Fruit fly (Drosophila melanogaster): Measurements from ENCODE around the gene CG16719.

Gene CG16719

DNA sequence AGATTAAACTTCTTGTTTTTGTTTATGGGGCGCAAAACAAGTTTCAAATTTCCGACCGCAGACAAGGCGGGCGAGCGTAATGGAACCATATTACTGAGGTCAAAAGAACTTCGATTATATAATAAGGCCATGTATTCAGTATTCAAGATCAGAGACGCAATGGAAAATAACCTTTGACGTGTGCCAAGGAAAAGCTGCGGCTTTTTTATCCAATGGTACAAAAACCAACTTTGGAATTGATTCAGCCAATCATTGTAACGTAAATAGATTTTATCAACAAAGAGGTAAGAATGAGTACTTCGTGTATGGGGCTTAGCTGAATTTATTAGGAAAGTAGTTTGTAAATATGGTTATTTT, 12.5 kb downstream of the CG16719 start:
- no peak for TF ChIP-seq CG8301 (tag; optimal IDR thresholded peaks at IDR 0.05)
- TF ChIP-seq CG10348 (GFP tag; IDR thresholded peaks at IDR 0.05): no peak
- TF ChIP-seq CG15710 (tag; optimal IDR thresholded peaks at IDR 0.05): no peak
- TF ChIP-seq CG32121 (GFP tag; IDR thresholded peaks at IDR 0.05): no peak
- TF ChIP-seq CG9948 (tag; optimal IDR thresholded peaks at IDR 0.05): no peak
- TF ChIP-seq CG13204 (GFP tag; optimal IDR thresholded peaks at IDR 0.05): no peak
- no peak for TF ChIP-seq rn (GFP tag; IDR thresholded peaks at IDR 0.05)
- TF ChIP-seq CG8159 (tag; optimal IDR thresholded peaks at IDR 0.05): no peak
- no peak for TF ChIP-seq EcR (GFP tag; optimal IDR thresholded peaks at IDR 0.05)
- no peak for TF ChIP-seq CG12605 (GFP tag; IDR thresholded peaks at IDR 0.05)
- TF ChIP-seq D1 (tag; optimal IDR thresholded peaks at IDR 0.05): no peak
- no peak for TF ChIP-seq fd96Ca (GFP tag; IDR thresholded peaks at IDR 0.05)
- no peak for TF ChIP-seq CG14655 (GFP tag; optimal IDR thresholded peaks at IDR 0.05)
- TF ChIP-seq Snoo (tag; optimal IDR thresholded peaks at IDR 0.05): no peak
- TF ChIP-seq Pif1A (GFP tag; optimal IDR thresholded peaks at IDR 0.05): no peak
- no peak for TF ChIP-seq CG4496 (GFP tag; IDR thresholded peaks at IDR 0.05)
- no peak for TF ChIP-seq gl (tag; optimal IDR thresholded peaks at IDR 0.05)

DNA sequence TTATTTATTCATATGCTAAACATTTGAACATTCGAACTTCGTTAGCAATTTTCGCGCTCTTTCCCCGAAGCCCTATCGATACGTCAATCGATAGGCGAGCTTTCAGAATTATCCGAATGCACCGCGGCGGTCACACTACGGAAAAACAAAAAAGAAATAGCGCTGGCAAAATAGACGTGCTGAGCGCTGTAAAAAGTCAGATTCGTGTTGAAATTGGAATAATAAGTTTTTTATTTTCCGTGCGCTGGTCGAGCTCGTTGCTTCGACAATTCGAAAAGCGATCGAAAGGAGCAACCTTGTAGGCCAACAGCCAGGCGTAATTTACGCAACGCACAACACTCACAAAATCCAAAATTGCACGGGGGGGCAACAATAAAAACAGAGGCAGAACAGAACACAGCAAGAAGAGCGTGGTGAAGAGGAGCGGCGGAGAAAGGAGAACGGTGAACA, 13.2 kb downstream of the CG16719 start, which contains the start of gene Ubc4:
TSS of gene Ubc4 (plus strand) at position 144 of the 450 bp plus-strand sequence.
- TF ChIP-seq CG15710 (tag; optimal IDR thresholded peaks at IDR 0.05) (peak; percentile 7), gl (tag; optimal IDR thresholded peaks at IDR 0.05) (peak; percentile 40), CG10348 (GFP tag; IDR thresholded peaks at IDR 0.05) (no peak), rn (GFP tag; IDR thresholded peaks at IDR 0.05) (no peak), Snoo (tag; optimal IDR thresholded peaks at IDR 0.05) (peak; percentile 8), CG34367 (tag; optimal IDR thresholded peaks at IDR 0.05) (no peak), CG9948 (tag; optimal IDR thresholded peaks at IDR 0.05) (no peak), CG32121 (GFP tag; IDR thresholded peaks at IDR 0.05) (0 out of 2 replicates have a peak, but pooled peaks have one; percentile 9), EcR (GFP tag; optimal IDR thresholded peaks at IDR 0.05) (peak; percentile 26), Ets98B (GFP tag; IDR thresholded peaks at IDR 0.05) (peak; percentile 39), CG17806 (tag; optimal IDR thresholded peaks at IDR 0.05) (peak; percentile 8), CG4496 (GFP tag; IDR thresholded peaks at IDR 0.05) (peak; percentile 12; the same call in 1 of the 3 replicates), CG8159 (tag; optimal IDR thresholded peaks at IDR 0.05) (peak; percentile 2)

DNA sequence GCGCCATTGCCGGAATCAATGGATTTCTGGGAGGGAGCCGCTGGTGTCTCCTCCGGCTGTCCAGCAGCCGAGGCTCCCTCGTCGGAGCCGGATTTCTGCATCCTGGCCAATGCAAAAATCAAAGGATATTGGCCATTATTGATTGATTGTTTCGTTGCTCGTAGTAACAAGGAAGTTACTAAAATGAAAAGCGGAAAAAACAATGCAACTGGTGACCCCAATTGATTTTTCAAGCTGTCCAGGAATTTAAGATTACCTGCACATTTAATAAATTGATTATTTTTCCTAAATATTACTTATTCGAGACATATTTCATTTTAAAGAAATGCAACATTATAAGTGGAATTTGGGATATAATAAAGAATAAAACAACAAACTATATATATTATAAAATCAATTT, 18.5 kb downstream of the CG16719 start, which contains the start of gene CG6761:
TSS of gene CG6761 (minus strand) at position 101 of the 400 bp plus-strand sequence.
- TF ChIP-seq EcR (GFP tag; optimal IDR thresholded peaks at IDR 0.05): no peak
- TF ChIP-seq CG8301 (tag; optimal IDR thresholded peaks at IDR 0.05): no peak
- no peak for TF ChIP-seq gl (tag; optimal IDR thresholded peaks at IDR 0.05)
- TF ChIP-seq CG32121 (GFP tag; IDR thresholded peaks at IDR 0.05): no peak
- no peak for TF ChIP-seq CG9948 (tag; optimal IDR thresholded peaks at IDR 0.05)
- TF ChIP-seq CG17806 (tag; optimal IDR thresholded peaks at IDR 0.05): no peak
- no peak for TF ChIP-seq CG8159 (tag; optimal IDR thresholded peaks at IDR 0.05)
- no peak for TF ChIP-seq D1 (tag; optimal IDR thresholded peaks at IDR 0.05)
- TF ChIP-seq CG4496 (GFP tag; IDR thresholded peaks at IDR 0.05): no peak
- no peak for TF ChIP-seq CG15710 (tag; optimal IDR thresholded peaks at IDR 0.05)
- no peak for TF ChIP-seq CG14655 (GFP tag; optimal IDR thresholded peaks at IDR 0.05)
- TF ChIP-seq rn (GFP tag; IDR thresholded peaks at IDR 0.05): no peak
- no peak for TF ChIP-seq Pif1A (GFP tag; optimal IDR thresholded peaks at IDR 0.05)
- no peak for TF ChIP-seq CG10348 (GFP tag; IDR thresholded peaks at IDR 0.05)

DNA sequence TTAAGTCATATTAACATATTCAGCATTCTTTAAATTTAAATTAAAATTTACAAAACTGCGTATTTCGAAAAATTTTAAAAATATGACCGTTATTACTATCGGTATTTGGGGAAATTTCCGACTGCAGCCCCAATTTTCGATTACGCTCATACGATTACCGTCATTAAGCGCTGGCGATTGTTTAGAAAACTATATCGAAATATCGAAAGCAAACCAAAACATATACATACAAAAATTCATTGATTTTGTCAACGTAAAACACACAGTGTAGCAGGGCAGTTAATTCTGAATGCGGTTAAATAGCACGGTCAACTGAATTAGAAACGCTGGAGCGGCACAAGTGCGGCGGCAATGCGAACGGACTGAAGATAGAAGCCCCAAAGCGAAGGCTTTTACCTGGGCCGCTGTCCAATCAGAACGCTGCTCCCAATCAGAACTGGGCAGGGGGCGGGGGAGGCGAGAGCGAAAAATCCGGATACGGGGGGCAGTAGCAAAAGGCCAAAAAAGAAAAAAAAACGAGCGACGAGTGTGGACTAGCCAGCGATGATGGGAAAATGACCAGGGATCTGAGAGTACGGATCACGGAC, 19.3 kb downstream of the CG16719 start, which contains the start of gene CG16711:
TSS of gene CG16711 (plus strand) at position 170 of the 587 bp plus-strand sequence.
- no peak for TF ChIP-seq CG34367 (tag; optimal IDR thresholded peaks at IDR 0.05)
- TF ChIP-seq CG9948 (tag; optimal IDR thresholded peaks at IDR 0.05): no peak
- TF ChIP-seq CG8301 (tag; optimal IDR thresholded peaks at IDR 0.05): no peak
- TF ChIP-seq CG32121 (GFP tag; IDR thresholded peaks at IDR 0.05): no peak

DNA sequence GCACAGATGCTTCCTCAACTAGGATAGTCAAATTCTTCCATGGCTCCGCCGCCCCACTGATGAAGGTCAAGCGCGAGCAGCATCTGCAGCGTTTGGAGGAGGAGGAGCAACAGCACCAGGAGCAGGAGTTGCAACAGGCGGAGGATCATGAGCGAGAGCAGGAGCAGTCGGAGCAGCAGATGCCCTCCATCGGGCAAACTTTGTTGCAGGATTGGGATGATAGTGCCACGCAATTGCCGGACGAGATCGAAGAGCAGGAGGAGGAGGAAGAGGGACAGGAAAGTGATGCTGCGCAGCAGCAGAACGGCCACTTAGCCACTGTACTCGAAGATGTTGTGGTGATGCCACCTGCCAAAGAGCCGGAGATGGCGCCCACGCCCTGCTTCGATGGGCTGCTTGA, 20.6 kb downstream of the CG16719 start:
- TF ChIP-seq CG8301 (tag; optimal IDR thresholded peaks at IDR 0.05): no peak
- no peak for TF ChIP-seq CG12605 (GFP tag; IDR thresholded peaks at IDR 0.05)
- no peak for TF ChIP-seq Ets98B (GFP tag; IDR thresholded peaks at IDR 0.05)
- TF ChIP-seq EcR (GFP tag; optimal IDR thresholded peaks at IDR 0.05): no peak
- no peak for TF ChIP-seq fd96Ca (GFP tag; IDR thresholded peaks at IDR 0.05)
- no peak for TF ChIP-seq CG4496 (GFP tag; IDR thresholded peaks at IDR 0.05)
- no peak for TF ChIP-seq Snoo (tag; optimal IDR thresholded peaks at IDR 0.05)
- no peak for TF ChIP-seq CG14655 (GFP tag; optimal IDR thresholded peaks at IDR 0.05)
- no peak for TF ChIP-seq CG8159 (tag; optimal IDR thresholded peaks at IDR 0.05)
- TF ChIP-seq gl (tag; optimal IDR thresholded peaks at IDR 0.05): no peak
- TF ChIP-seq Pif1A (GFP tag; optimal IDR thresholded peaks at IDR 0.05): no peak
- no peak for TF ChIP-seq rn (GFP tag; IDR thresholded peaks at IDR 0.05)
- TF ChIP-seq CG32121 (GFP tag; IDR thresholded peaks at IDR 0.05): no peak
- TF ChIP-seq CG9948 (tag; optimal IDR thresholded peaks at IDR 0.05): no peak
- TF ChIP-seq CG17806 (tag; optimal IDR thresholded peaks at IDR 0.05): no peak
- TF ChIP-seq Pif1B (GFP tag; optimal IDR thresholded peaks at IDR 0.05): no peak

DNA sequence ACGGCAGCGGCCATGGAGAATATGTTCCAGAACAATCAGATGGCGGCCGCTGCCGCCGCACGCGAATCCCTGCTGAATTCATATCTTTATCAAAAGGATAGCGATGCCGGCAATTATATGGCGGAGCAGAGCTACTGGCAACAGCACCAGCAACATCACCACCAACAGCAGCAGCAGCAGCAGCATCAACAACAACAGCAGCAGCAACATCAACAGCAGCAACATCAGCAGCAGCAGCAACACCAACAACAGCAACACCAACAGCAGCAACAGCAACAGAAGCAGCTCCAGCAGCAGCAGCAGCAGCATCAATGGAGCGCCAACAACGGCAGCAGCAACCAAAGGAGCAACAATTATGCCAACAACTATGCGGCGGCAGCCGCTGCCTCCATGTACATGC, 23.8 kb downstream of the CG16719 start:
- TF ChIP-seq CG17806 (tag; optimal IDR thresholded peaks at IDR 0.05) (no peak), CG15710 (tag; optimal IDR thresholded peaks at IDR 0.05) (no peak), rn (GFP tag; IDR thresholded peaks at IDR 0.05) (no peak), CG13204 (GFP tag; optimal IDR thresholded peaks at IDR 0.05) (no peak), CG8159 (tag; optimal IDR thresholded peaks at IDR 0.05) (no peak), CG14655 (GFP tag; optimal IDR thresholded peaks at IDR 0.05) (no peak), Snoo (tag; optimal IDR thresholded peaks at IDR 0.05) (no peak), Ets98B (GFP tag; IDR thresholded peaks at IDR 0.05) (no peak)
